Fruit fly (Drosophila melanogaster) whole organism, adult: Measurements from ENCODE around the gene Zip88E.
A peak's percentile ranks its signal among the peaks of the same experiment; 100 is the strongest.

Experiments
- CG11617 ChIP-seq: fragments of 200-800 bp; sonication (Bioruptor generic); optimal IDR thresholded peaks from 2 replicates; lab custom pipeline; 2017; ENCODE audit warnings: mild to moderate bottlenecking, missing biosample characterization, missing genetic modification reagents, missing genetic modification characterization
- CG12768 ChIP-seq: fragments of 200-800 bp; sonication (Bioruptor generic); optimal IDR thresholded peaks from 2 replicates; lab custom pipeline; 2017; ENCODE audit warnings: missing biosample characterization, missing genetic modification characterization, mild to moderate bottlenecking, moderate library complexity, missing genetic modification reagents
- CG14711 ChIP-seq: fragments of 200-800 bp; sonication (Bioruptor generic); optimal IDR thresholded peaks from 2 replicates; lab custom pipeline; 2018; ENCODE audit warnings: missing biosample characterization, mild to moderate bottlenecking, missing genetic modification characterization, moderate library complexity
- CG1620 ChIP-seq: fragments of 200-800 bp; sonication (Bioruptor generic); optimal IDR thresholded peaks from 2 replicates; lab custom pipeline; 2016; ENCODE audit warnings: missing biosample characterization, missing genetic modification characterization
- CG33017 ChIP-seq: fragments of 200-800 bp; sonication (Bioruptor generic); optimal IDR thresholded peaks from 2 replicates; lab custom pipeline; 2018; ENCODE audit warnings: missing biosample characterization, mild to moderate bottlenecking, missing genetic modification characterization, moderate library complexity
- CG5204 ChIP-seq: fragments of 200-800 bp; sonication (Bioruptor generic); optimal IDR thresholded peaks from 2 replicates; lab custom pipeline; 2016; ENCODE audit warnings: missing biosample characterization, missing genetic modification characterization
- CG7045 ChIP-seq: fragments of 200-800 bp; sonication (Bioruptor generic); optimal IDR thresholded peaks from 2 replicates; lab custom pipeline; 2017; ENCODE audit warnings: missing biosample characterization, mild to moderate bottlenecking, missing genetic modification characterization
- CG7101 ChIP-seq: fragments of 200-800 bp; sonication (Bioruptor generic); optimal IDR thresholded peaks from 2 replicates; lab custom pipeline; 2018; ENCODE audit warnings: missing biosample characterization, mild to moderate bottlenecking, missing genetic modification characterization, moderate library complexity
- Clk ChIP-seq: fragments of 200-800 bp; sonication (Bioruptor generic); optimal IDR thresholded peaks from 2 replicates; lab custom pipeline; 2017; ENCODE audit warnings: missing biosample characterization, missing genetic modification characterization
- Crg-1 ChIP-seq: fragments of 200-800 bp; sonication (Bioruptor generic); optimal IDR thresholded peaks from 2 replicates; lab custom pipeline; 2016; ENCODE audit warnings: missing biosample characterization, missing genetic modification characterization
- Hr96 ChIP-seq: fragments of 200-800 bp; sonication (Bioruptor generic); optimal IDR thresholded peaks from 2 replicates; lab custom pipeline; 2016; ENCODE audit warnings: missing biosample characterization, missing genetic modification characterization
- Mnt ChIP-seq: fragments of 200-800 bp; sonication (Bioruptor generic); optimal IDR thresholded peaks from 2 replicates; lab custom pipeline; 2016; ENCODE audit warnings: missing biosample characterization, mild to moderate bottlenecking, missing genetic modification characterization
- bab1 ChIP-seq: fragments of 200-800 bp; sonication (Bioruptor generic); optimal IDR thresholded peaks from 3 replicates; lab custom pipeline; 2019; ENCODE audit warnings: missing biosample characterization, mild to moderate bottlenecking, missing genetic modification characterization, moderate library complexity
- cic ChIP-seq: fragments of 200-800 bp; sonication (Bioruptor generic); optimal IDR thresholded peaks from 2 replicates; lab custom pipeline; 2017; ENCODE audit warnings: missing biosample characterization, mild to moderate bottlenecking, missing genetic modification characterization, moderate library complexity
- cnc ChIP-seq, 2 experiments: fragments of >200 bp; optimal IDR thresholded peaks; 2 replicates each; lab custom pipeline; 2017
- kay ChIP-seq: fragments of 200-800 bp; sonication (Bioruptor generic); peaks from one replicate; lab custom pipeline; 2016; ENCODE audit warnings: missing biosample characterization, missing genetic modification characterization, borderline replicate concordance
- ovo ChIP-seq: fragments of 200-800 bp; sonication (Bioruptor generic); optimal IDR thresholded peaks from 2 replicates; lab custom pipeline; 2016; ENCODE audit warnings: missing biosample characterization, missing genetic modification characterization
- pad ChIP-seq: fragments of 200-800 bp; sonication (Bioruptor generic); optimal IDR thresholded peaks from 3 replicates; lab custom pipeline; 2017; ENCODE audit warnings: missing biosample characterization, missing genetic modification characterization, mild to moderate bottlenecking, moderate library complexity, missing genetic modification reagents
- tj ChIP-seq: fragments of 200-800 bp; sonication (Bioruptor generic); optimal IDR thresholded peaks from 3 replicates; lab custom pipeline; 2017; ENCODE audit warnings: missing biosample characterization, mild to moderate bottlenecking, missing genetic modification characterization, moderate library complexity
- toe ChIP-seq: fragments of 200-800 bp; sonication (Bioruptor generic); optimal IDR thresholded peaks from 2 replicates; lab custom pipeline; 2016; ENCODE audit warnings: missing biosample characterization, missing genetic modification characterization

Zip88E gene

dm6 chr3R:15281335-15281963 lies 13.0 kb downstream of the Zip88E start:
- TF ChIP-seq CG14711 (tag; lab: Kevin White, UChicago) (no peak), Hr96 (GFP tag; lab: Kevin White, UChicago) (no peak), CG11617 (GFP tag; lab: Kevin White, UChicago) (no peak), Clk (GFP tag; lab: Kevin White, UChicago) (no peak), CG1620 (GFP tag; lab: Kevin White, UChicago) (no peak), kay (GFP tag; lab: Kevin White, UChicago) (no peak), pad (no peak), Crg-1 (no peak), CG5204 (no peak), CG33017 (no peak), CG7045 (GFP tag; lab: Kevin White, UChicago) (no peak), cnc (optimal IDR thresholded peaks at IDR 0.05; lab: Kevin White, UChicago) (no peak), toe (no peak), tj (GFP tag; lab: Kevin White, UChicago) (no peak), Mnt (GFP tag; lab: Kevin White, UChicago) (no peak), CG7101 (no peak), ovo (GFP tag; lab: Kevin White, UChicago) (no peak), CG12768 (no peak), bab1 (GFP tag; lab: Kevin White, UChicago) (no peak)

- TF ChIP-seq kay (GFP tag; lab: Kevin White, UChicago) (peak; percentile 11), pad (no peak)
Measured at dm6 chr3R:15282326-15282725, 13.9 kb downstream of the Zip88E start.

DNA sequence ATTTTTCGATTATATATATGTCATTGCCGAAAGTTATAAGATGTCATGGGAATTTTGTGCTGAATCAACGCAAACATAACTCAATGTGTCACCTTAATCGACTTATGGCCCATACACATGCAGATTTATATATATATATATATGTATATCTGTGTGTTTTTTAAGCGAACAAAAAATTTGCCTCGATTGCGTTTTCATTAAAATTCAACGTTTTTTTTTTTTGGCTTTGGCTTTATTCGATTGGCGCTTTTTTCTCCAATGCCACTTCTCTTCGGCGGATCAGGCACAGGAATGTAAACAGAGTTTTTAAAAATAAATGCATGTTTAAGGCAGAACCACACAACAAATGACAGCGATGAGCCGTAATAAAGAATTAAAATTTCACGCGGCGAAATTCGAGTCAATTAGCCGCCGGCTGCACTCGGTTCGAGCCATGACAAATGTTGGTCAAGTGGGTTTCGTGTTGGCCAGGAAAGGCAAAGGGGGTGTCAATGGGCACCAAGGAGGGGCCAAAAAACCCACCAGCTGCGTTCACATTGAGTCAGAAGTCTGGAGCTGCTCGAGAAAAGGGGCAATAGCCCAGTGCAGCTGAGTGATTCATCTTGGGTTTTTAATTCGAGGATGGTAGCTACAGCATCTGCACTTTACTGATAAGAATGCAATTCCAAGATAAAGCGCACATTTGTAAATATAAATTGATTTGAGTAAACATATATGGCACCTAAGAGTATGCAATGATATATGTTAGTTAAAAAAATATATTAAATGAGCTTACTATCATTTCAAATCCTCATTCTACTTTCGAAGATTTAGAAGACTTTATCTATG lies 14.7 kb downstream of the Zip88E start:
- peak; percentile 44 for TF ChIP-seq kay (GFP tag; lab: Kevin White, UChicago)
- peak; percentile 96 for TF ChIP-seq tj (GFP tag; lab: Kevin White, UChicago)
- TF ChIP-seq Crg-1: no peak
- TF ChIP-seq toe: no peak

- TF ChIP-seq kay (GFP tag; lab: Kevin White, UChicago): peak; percentile 44
- no peak for TF ChIP-seq cnc (optimal IDR thresholded peaks at IDR 0.05; lab: Kevin White, UChicago)
Measured at dm6 chr3R:15286024-15286692, 17.7 kb downstream of the Zip88E start.

DNA sequence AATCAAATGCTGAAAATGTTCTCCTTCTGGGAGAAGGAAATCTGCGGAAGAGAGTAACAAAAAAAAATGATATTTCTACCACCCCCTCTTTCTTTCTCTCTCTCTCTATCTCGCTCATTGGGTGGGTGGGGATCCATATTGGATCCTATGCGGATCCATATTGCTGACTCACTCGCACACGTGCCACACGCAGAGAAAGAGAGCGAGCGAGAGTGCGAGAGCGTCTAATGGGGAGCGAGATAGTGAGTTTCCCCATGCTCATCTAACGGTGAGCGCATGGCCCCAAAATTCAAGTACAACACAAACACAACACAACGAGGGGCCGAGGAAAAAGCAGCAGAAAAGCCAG lies 18.2 kb downstream of the Zip88E start:
- TF ChIP-seq pad (peak; percentile 93), Mnt (GFP tag; lab: Kevin White, UChicago) (peak; percentile 32), CG7045 (GFP tag; lab: Kevin White, UChicago) (no peak), kay (GFP tag; lab: Kevin White, UChicago) (peak; percentile 11)

DNA sequence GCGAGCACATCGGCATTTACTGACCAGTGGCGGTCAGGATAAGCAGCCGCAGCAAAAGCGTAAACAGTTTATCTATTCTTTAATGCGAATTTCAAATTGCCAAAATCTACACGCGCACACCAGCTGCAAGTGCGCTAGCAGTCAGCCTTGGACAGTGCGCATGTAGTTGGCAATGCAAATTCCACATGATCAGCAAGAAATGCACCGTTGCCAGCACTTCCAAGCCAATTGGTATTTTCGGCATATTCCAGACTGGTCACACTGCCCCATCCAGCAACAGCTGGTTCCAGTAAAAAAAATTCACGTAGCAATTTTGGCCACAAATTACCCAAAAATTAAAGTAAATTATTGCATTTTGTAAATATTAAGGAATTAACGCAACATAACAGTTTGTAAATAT lies 19.3 kb downstream of the Zip88E start:
- TF ChIP-seq CG11617 (GFP tag; lab: Kevin White, UChicago) (no peak), cnc (optimal IDR thresholded peaks at IDR 0.05; lab: Kevin White, UChicago) (peak in 1 of 2 experiments; percentile 32), toe (no peak), CG1620 (GFP tag; lab: Kevin White, UChicago) (peak; percentile 30), kay (GFP tag; lab: Kevin White, UChicago) (no peak), Crg-1 (peak; percentile 33), tj (GFP tag; lab: Kevin White, UChicago) (peak; percentile 100), Clk (GFP tag; lab: Kevin White, UChicago) (no peak), CG14711 (tag; lab: Kevin White, UChicago) (peak; percentile 5), bab1 (GFP tag; lab: Kevin White, UChicago) (no peak), Hr96 (GFP tag; lab: Kevin White, UChicago) (no peak), cic (GFP tag; lab: Kevin White, UChicago) (no peak), CG7101 (no peak), Mnt (GFP tag; lab: Kevin White, UChicago) (peak; percentile 78), pad (peak; percentile 44), CG33017 (no peak), ovo (GFP tag; lab: Kevin White, UChicago) (peak; percentile 63), CG5204 (no peak), CG12768 (no peak), CG7045 (GFP tag; lab: Kevin White, UChicago) (no peak)

DNA sequence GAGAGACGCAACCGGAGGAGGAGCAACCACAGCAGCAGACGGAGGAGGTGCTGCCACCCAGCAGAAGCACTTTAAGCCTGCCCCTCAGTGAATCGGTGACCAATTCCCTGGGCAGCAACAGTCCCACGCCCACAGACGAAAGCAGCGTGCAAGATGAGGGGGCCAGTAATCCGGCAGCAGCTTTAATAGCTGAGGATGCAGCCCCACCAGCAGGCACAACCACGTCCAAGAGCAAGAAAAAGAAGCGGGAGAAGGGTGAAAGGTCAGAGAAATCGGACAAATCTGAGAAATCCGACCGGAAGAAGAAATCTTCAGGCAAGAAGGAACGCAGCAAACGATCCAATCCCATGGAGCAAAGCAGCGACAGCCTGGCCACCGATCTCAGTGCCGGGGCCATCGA lies 20.3 kb downstream of the Zip88E start:
- TF ChIP-seq CG7045 (GFP tag; lab: Kevin White, UChicago): no peak
- TF ChIP-seq toe: no peak
- no peak for TF ChIP-seq CG7101
- no peak for TF ChIP-seq cnc (optimal IDR thresholded peaks at IDR 0.05; lab: Kevin White, UChicago)
- no peak for TF ChIP-seq CG1620 (GFP tag; lab: Kevin White, UChicago)
- no peak for TF ChIP-seq Hr96 (GFP tag; lab: Kevin White, UChicago)
- TF ChIP-seq CG5204: no peak
- TF ChIP-seq CG11617 (GFP tag; lab: Kevin White, UChicago): no peak
- TF ChIP-seq CG14711 (tag; lab: Kevin White, UChicago): no peak
- no peak for TF ChIP-seq tj (GFP tag; lab: Kevin White, UChicago)
- no peak for TF ChIP-seq CG33017
- no peak for TF ChIP-seq Mnt (GFP tag; lab: Kevin White, UChicago)
- no peak for TF ChIP-seq pad
- no peak for TF ChIP-seq cic (GFP tag; lab: Kevin White, UChicago)
- no peak for TF ChIP-seq Crg-1
- TF ChIP-seq bab1 (GFP tag; lab: Kevin White, UChicago): no peak
- TF ChIP-seq CG12768: no peak
